Fruit fly (Drosophila melanogaster) whole organism, embryonic: ENCODE results near the gene ago.

ENCODE experiments used
- Abd-B ChIP-seq: fragments of 200-800 bp; sonication (Bioruptor generic); optimal IDR thresholded peaks from 2 replicates; lab custom pipeline; 2018; ENCODE audit warnings: missing biosample characterization, mild to moderate bottlenecking, missing genetic modification characterization, moderate library complexity
- CG11560 ChIP-seq: fragments of 200-800 bp; sonication (Bioruptor generic); IDR thresholded peaks from 3 replicates; pipeline ENCODE4 v1.3.6; 2022; ENCODE audit warnings: missing biosample characterization, missing genetic modification characterization
- CG11696 ChIP-seq: fragments of 200-800 bp; sonication (Bioruptor generic); IDR thresholded peaks from 2 replicates; pipeline ENCODE4 v1.3.6; 2022; ENCODE audit warnings: missing biosample characterization, missing genetic modification characterization
- CG12659 ChIP-seq: fragments of 200-800 bp; sonication (Bioruptor generic); optimal IDR thresholded peaks from 3 replicates; lab custom pipeline; 2017; ENCODE audit warnings: mild to moderate bottlenecking, missing biosample characterization, missing genetic modification reagents, missing genetic modification characterization
- CG30403 ChIP-seq: fragments of 200-800 bp; sonication (Bioruptor generic); optimal IDR thresholded peaks from 3 replicates; lab custom pipeline; 2016; ENCODE audit warnings: missing biosample characterization, missing genetic modification characterization
- CG3065 ChIP-seq: fragments of 200-800 bp; sonication (Bioruptor generic); optimal IDR thresholded peaks from 2 replicates; lab custom pipeline; 2016; ENCODE audit warnings: missing biosample characterization, missing genetic modification characterization
- CG34224 ChIP-seq: fragments of 200-800 bp; sonication (Bioruptor generic); IDR thresholded peaks from 3 replicates; pipeline ENCODE4 v1.3.6; 2022; ENCODE audit warnings: missing biosample characterization, missing genetic modification characterization; ENCODE audit not compliant: partially characterized antibody
- Fer3 ChIP-seq: fragments of 200-800 bp; sonication (Bioruptor generic); optimal IDR thresholded peaks from 2 replicates; lab custom pipeline; 2018; ENCODE audit warnings: missing biosample characterization, mild to moderate bottlenecking, missing genetic modification characterization, moderate library complexity
- Six4 ChIP-seq: fragments of 200-800 bp; sonication (Bioruptor generic); optimal IDR thresholded peaks from 2 replicates; lab custom pipeline; 2016; ENCODE audit warnings: missing biosample characterization, missing genetic modification characterization
- esg ChIP-seq: fragments of 200-800 bp; sonication (Bioruptor generic); conservative IDR thresholded peaks from 2 replicates; pipeline ENCODE4 v1.3.6; 2022; ENCODE audit warnings: missing biosample characterization, missing genetic modification characterization
- grn ChIP-seq: fragments of 200-800 bp; sonication (Bioruptor generic); optimal IDR thresholded peaks from 3 replicates; lab custom pipeline; 2017; ENCODE audit warnings: missing biosample characterization, missing genetic modification characterization
- ken ChIP-seq: fragments of 200-800 bp; sonication (Bioruptor generic); IDR thresholded peaks from 3 replicates; pipeline ENCODE4 v1.3.6; 2022; ENCODE audit warnings: missing biosample characterization, missing genetic modification characterization
- prd ChIP-seq, 3 experiments: fragments of >200 bp in 2 of 3; fragments of 200-800 bp in 1 of 3; sonication (Bioruptor generic) in 1 of 3; optimal IDR thresholded peaks in 2 of 3; IDR thresholded peaks in 1 of 3; 2 replicates in 2 of 3; 3 replicates in 1 of 3; pipeline versions ENCODE4 v1.3.6 to Lab custom; 2017 to 2022; ENCODE audit warnings: missing biosample characterization in 1 of 3, missing genetic modification characterization in 1 of 3
- so ChIP-seq: fragments of 200-800 bp; sonication (Bioruptor generic); IDR thresholded peaks from 3 replicates; pipeline ENCODE4 v1.3.6; 2022; ENCODE audit warnings: missing biosample characterization, missing genetic modification characterization

DNA sequence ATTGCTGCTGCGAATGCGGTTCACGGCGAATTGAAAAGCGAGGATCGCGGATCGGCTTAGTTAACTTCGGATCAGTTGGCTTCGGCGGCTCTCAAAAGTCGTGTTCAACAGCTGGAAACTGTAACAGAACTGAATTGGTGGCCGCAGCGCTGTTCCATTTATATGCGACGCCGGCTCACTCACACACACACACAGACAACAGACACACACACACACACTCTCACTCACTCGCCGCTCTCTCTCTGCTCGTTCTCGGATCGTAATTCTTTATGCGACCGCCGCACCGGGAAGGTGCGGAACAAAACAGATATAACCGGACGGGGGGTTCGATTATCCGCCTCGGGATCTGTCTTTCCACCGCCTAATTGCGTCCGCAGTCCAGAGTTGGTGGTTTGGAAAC is 26.9 kb downstream of the ago start, which contains the start of gene CG46460:
- TF ChIP-seq CG12659 (no peak), prd (optimal IDR thresholded peaks at IDR 0.05; lab: Kevin White, UChicago) (no peak), prd (GFP tag; IDR thresholded peaks at IDR 0.05; lab: Robert Waterston, UW) (peak; percentile 10; the same call in 1 of the 3 replicates), CG11696 (GFP tag; lab: Robert Waterston, UW) (no peak), so (GFP tag; lab: Robert Waterston, UW) (peak; percentile 67; the same call in 2 of the 3 replicates), CG34224 (GFP tag; lab: Robert Waterston, UW) (no peak), Six4 (no peak), CG3065 (no peak), esg (GFP tag; lab: Robert Waterston, UW) (no peak), Fer3 (no peak), CG11560 (tag; lab: Robert Waterston, UW) (no peak), ken (GFP tag; lab: Robert Waterston, UW) (no peak), grn (no peak), Abd-B (GFP tag; lab: Kevin White, UChicago) (no peak), CG30403 (GFP tag; lab: Kevin White, UChicago) (no peak)
